Fruit fly (Drosophila melanogaster) ovary, adult (tissue): ENCODE data around the gene lama.

ENCODE experiments used
- CG17801 ChIP-seq: fragments of 200-800 bp; optimal IDR thresholded peaks from 2 replicates; lab custom pipeline; 2019; ENCODE audit warnings: missing biosample characterization, mild to moderate bottlenecking, missing genetic modification characterization, moderate library complexity; ENCODE audit not compliant: partially characterized antibody

lama gene

dm6 chr3L:5355823-5356049 lies at the start of gene lama:
Gene lama (minus strand): TSS chr3L:5355923.
- no peak for TF ChIP-seq CG17801 (GFP tag; lab: Kevin White, UChicago)

dm6 chr3L:5385762-5386161 lies 30.0 kb upstream of the lama start:
- no peak for TF ChIP-seq CG17801 (GFP tag; lab: Kevin White, UChicago)

dm6 chr3L:5382721-5383120 lies 27.0 kb upstream of the lama start, which contains the start of gene Ir64a:
Gene Ir64a (minus strand): TSS chr3L:5382821.
- TF ChIP-seq CG17801 (GFP tag; lab: Kevin White, UChicago): no peak

- TF ChIP-seq CG17801 (GFP tag; lab: Kevin White, UChicago): no peak
Measured at dm6 chr3L:5372052-5372451, 16.3 kb upstream of the lama start.

dm6 chr3L:5367744-5368507 lies 12.2 kb upstream of the lama start, which contains the start of gene Pfdn4:
Gene Pfdn4 (minus strand): TSS chr3L:5368008.
- TF ChIP-seq CG17801 (GFP tag; lab: Kevin White, UChicago): no peak

- TF ChIP-seq CG17801 (GFP tag; lab: Kevin White, UChicago): peak; percentile 19
Measured at dm6 chr3L:5365880-5366507, 10.3 kb upstream of the lama start, which contains the start of the genes Uev1A and Membrin. Gene Uev1A (minus strand): TSS chr3L:5366225. Gene Membrin (plus strand): TSS chr3L:5366455.

dm6 chr3L:5365164-5365879 lies 9.6 kb upstream of the lama start:
- peak; percentile 34 for TF ChIP-seq CG17801 (GFP tag; lab: Kevin White, UChicago)

dm6 chr3L:5360039-5360988 lies 4.6 kb upstream of the lama start, which contains the start of gene Cyt-c1:
Gene Cyt-c1 (plus strand): TSS chr3L:5360211.
- peak; percentile 4 for TF ChIP-seq CG17801 (GFP tag; lab: Kevin White, UChicago)

- no peak for TF ChIP-seq CG17801 (GFP tag; lab: Kevin White, UChicago)
Measured at dm6 chr3L:5359208-5360003, 3.7 kb upstream of the lama start, which contains the start of gene Klp64D. Gene Klp64D (minus strand): TSS chr3L:5359392.

- TF ChIP-seq CG17801 (GFP tag; lab: Kevin White, UChicago): peak; percentile 22
Measured at dm6 chr3L:5356050-5356967, 586 bp upstream of the lama start.

- TF ChIP-seq CG17801 (GFP tag; lab: Kevin White, UChicago): peak; percentile 97
Measured at dm6 chr3L:5355074-5355790, 491 bp downstream of the lama start, which contains the start of gene CG46456. Gene CG46456 (minus strand): TSS chr3L:5355346.

dm6 chr3L:5354472-5354871 lies 1.3 kb downstream of the lama start:
- no peak for TF ChIP-seq CG17801 (GFP tag; lab: Kevin White, UChicago)
